Worm (Caenorhabditis elegans): ENCODE results near the gene C53A3.3.
A peak's percentile ranks its signal among the peaks of the same experiment; 100 is the strongest.

C53A3.3 gene

DNA sequence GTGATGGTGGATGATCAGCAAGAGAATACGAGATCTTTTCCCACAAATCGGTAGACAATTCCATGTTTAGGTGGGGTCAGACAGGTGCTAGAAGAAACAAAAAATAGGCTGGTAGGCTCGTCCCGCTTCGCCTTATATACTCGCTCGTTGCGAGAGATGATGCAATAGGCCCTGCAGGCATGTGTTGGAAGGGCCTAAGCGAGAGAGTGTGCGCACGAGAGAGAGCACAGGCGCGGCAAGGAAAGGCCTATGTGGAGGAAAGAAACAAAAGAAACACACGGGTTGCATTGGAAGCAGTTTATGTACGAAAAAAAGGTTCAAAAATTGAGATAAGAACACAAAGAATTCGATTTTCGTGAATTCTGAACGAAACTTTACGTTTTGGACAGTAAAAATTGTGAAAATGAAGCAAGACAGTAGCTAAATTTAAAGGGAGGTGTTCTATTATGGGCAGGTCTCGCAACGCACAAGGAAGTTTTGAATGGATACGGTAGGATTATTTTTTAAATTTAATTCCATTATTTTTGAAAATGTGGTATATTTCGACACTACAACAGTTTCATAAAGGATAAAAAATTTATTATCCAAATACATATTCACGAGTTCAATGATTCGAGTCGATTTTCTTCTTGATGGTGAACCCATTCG lies 24.5 kb downstream of the C53A3.3 start, which contains the start of gene F44E7.5 (continued):
- TF ChIP-seq lin-35 (GFP tag; optimal IDR thresholded peaks at IDR 0.05) = peak; percentile 0 to 41
- TF ChIP-seq sptf-1 (tag; optimal IDR thresholded peaks at IDR 0.05) = no peak
- no peak for TF ChIP-seq ceh-8 (GFP tag; optimal IDR thresholded peaks at IDR 0.05)
- TF ChIP-seq nhr-28 (tag; optimal IDR thresholded peaks at IDR 0.05) = no peak

DNA sequence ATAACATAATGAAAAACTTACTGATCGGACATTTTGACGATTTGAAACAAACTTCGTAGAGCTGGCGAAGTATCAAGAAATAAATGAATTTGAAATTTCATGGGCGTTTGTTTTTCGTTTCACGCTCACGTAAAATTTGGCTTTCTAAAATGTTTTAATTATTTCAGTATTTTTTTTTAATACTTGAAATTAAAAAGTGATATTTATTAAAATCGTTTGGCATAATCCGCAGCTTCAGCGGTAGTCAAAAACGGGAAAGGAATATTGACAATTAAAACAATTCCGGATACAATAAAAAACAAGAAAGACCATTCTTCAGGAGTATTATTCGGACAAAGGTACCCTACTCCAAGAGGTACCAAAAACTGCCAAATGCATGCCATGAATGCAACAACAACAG lies 26.4 kb downstream of the C53A3.3 start, which contains the start of gene fbxa-183:
fbxa-183 (minus strand) TSS at position 101 of the 400 bp plus-strand sequence.
- no peak for TF ChIP-seq ama-1 (optimal IDR thresholded peaks at IDR 0.05)
- no peak for TF ChIP-seq mef-2 (tag; optimal IDR thresholded peaks at IDR 0.05)
- no peak for TF ChIP-seq nhr-90 (tag; optimal IDR thresholded peaks at IDR 0.05; ENCODE audit: poor library complexity)

DNA sequence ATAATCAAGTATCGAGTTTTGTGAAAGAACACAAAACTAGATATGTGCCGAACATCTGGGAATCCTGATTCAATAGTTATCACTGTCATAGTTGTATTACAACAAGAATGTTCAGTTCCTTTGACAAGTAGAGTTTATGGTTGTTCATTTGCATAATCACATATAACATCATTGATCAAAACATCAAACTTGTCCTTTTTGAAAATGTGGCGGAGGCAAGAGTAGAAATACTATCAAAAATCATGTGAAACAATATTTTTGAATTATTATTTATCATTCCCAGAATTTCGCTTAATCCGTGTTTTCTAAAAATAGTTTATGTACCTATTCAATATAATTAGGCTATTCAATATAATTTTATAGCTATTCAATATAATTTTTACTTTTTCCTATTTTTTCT lies 29.1 kb downstream of the C53A3.3 start, which contains the start of gene F44E7.7:
F44E7.7 (minus strand) TSS at position 101 of the 400 bp plus-strand sequence.
- no peak for TF ChIP-seq skn-1 (tag; optimal IDR thresholded peaks at IDR 0.05)
- TF ChIP-seq nhr-237 (tag; optimal IDR thresholded peaks at IDR 0.05) = no peak
- no peak for TF ChIP-seq pag-3 (tag; optimal IDR thresholded peaks at IDR 0.05; ENCODE audit: borderline replicate concordance, insufficient read depth)
- no peak for TF ChIP-seq vab-15 (tag; optimal IDR thresholded peaks at IDR 0.05)
- TF ChIP-seq pax-3 (tag; optimal IDR thresholded peaks at IDR 0.05) = no peak
- no peak for TF ChIP-seq nhr-11 (tag; optimal IDR thresholded peaks at IDR 0.05)
- no peak for TF ChIP-seq nhr-12 (tag; optimal IDR thresholded peaks at IDR 0.05)

DNA sequence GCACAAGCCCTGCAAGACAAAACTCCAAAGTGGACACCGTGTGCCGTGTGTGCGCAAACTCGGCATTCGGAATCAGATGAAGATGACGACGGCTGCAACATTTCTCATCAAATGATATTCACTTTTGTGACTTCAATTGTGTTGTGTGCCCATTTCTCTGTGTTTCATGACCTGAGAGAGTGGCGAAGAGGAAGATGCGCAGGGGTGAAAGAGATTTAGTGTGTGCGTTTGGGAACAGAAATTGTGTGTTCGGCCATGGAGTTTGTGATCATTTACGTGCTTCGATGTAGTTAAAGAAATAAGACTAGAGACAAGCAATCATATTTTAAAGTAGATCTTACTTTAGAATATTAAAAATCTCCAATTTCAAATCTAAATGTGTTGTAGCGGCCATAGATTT lies 32.4 kb downstream of the C53A3.3 start:
- no peak for TF ChIP-seq zag-1 (tag; optimal IDR thresholded peaks at IDR 0.05)
- peak; percentile 62 for TF ChIP-seq lin-14 (GFP tag; optimal IDR thresholded peaks at IDR 0.05)
- no peak for TF ChIP-seq unc-86 (tag; optimal IDR thresholded peaks at IDR 0.05)
- TF ChIP-seq efl-3 (GFP tag; optimal IDR thresholded peaks at IDR 0.05) = no peak
- TF ChIP-seq ceh-88 (GFP tag; IDR thresholded peaks at IDR 0.05) = no peak
- no peak for TF ChIP-seq zip-4 (GFP tag; optimal IDR thresholded peaks at IDR 0.05)
- TF ChIP-seq nhr-47 (tag; optimal IDR thresholded peaks at IDR 0.05) = no peak
- no peak for TF ChIP-seq nhr-84 (tag; optimal IDR thresholded peaks at IDR 0.05)
- no peak for TF ChIP-seq ztf-4 (tag; optimal IDR thresholded peaks at IDR 0.05)
- no peak for TF ChIP-seq rnt-1 (tag; optimal IDR thresholded peaks at IDR 0.05)
- TF ChIP-seq mab-9 (GFP tag; IDR thresholded peaks at IDR 0.05) = no peak
- TF ChIP-seq snu-23 (GFP tag; optimal IDR thresholded peaks at IDR 0.05) = no peak
- TF ChIP-seq sox-4 (tag; optimal IDR thresholded peaks at IDR 0.05) = no peak
- no peak for TF ChIP-seq C34B4.2 (tag; optimal IDR thresholded peaks at IDR 0.05)
- TF ChIP-seq C04F5.9 (tag; optimal IDR thresholded peaks at IDR 0.05) = no peak
- peak; percentile 0 for TF ChIP-seq nhr-20 (tag; optimal IDR thresholded peaks at IDR 0.05)
- TF ChIP-seq efl-1 (optimal IDR thresholded peaks at IDR 0.05) = no peak
- no peak for TF ChIP-seq efl-1 (GFP tag; optimal IDR thresholded peaks at IDR 0.05 in 1 of 2)

DNA sequence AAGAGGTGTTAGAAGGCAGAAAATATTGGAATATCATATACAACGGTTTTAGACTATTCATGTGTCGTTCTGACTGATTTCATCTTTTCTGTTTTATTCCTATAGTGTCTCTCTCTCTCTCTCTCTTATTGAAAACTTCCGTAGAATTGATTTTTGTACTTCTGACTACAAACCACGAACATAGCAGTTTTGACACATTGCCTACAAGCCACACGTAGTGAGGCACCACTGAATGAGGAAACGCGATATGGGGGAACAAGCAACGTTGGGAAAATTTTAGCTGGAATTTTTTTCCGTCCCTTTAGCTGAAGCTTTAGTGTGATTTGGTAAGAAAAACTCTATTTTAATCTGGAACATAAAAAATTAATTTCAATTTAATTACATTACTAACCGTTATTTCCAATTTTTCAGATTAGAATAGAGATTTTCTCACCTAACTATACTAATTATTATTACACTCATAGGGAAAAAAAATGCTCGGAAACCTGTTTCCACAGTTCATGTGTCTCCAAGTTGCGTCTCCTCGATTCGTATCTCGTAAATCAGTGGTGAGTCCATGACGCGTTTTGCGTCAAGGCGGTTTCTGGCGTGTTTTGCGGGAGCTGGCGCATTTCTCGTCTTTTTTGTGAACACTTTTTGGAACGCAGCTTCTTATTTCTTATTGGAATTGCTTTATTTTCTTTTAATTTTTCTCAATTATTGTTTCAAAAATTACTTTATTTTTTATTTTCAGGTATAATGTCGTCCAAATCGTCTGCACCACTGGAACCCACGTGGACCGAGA lies 34.4 kb downstream of the C53A3.3 start, which contains the start of the genes nhr-142 and F44E7.9:
nhr-142 (minus strand) TSS at position 57 of the 784 bp plus-strand sequence.
F44E7.9 (plus strand) TSS at position 734 of the 784 bp plus-strand sequence.
- TF ChIP-seq alr-1 (tag; optimal IDR thresholded peaks at IDR 0.05; ENCODE audit: borderline replicate concordance) = no peak
- TF ChIP-seq fkh-8 (tag; optimal IDR thresholded peaks at IDR 0.05) = peak; percentile 87
- peak; percentile 92 for TF ChIP-seq nhr-47 (tag; optimal IDR thresholded peaks at IDR 0.05)
- no peak for TF ChIP-seq unc-98 (GFP tag; IDR thresholded peaks at IDR 0.05)
- peak; percentile 93 for TF ChIP-seq C16A3.4 (tag; optimal IDR thresholded peaks at IDR 0.05)
- peak; percentile 49 for TF ChIP-seq aha-1 (tag; optimal IDR thresholded peaks at IDR 0.05)
- TF ChIP-seq snpc-4 (tag; optimal IDR thresholded peaks at IDR 0.05) = peak; percentile 63
- peak; percentile 74 for TF ChIP-seq pax-3 (tag; optimal IDR thresholded peaks at IDR 0.05)
- TF ChIP-seq nhr-11 (tag; optimal IDR thresholded peaks at IDR 0.05) = peak; percentile 42
- TF ChIP-seq swsn-7 (tag; optimal IDR thresholded peaks at IDR 0.05) = peak; percentile 84
- peak; percentile 76 for TF ChIP-seq lin-15B (tag; optimal IDR thresholded peaks at IDR 0.05)
- no peak for TF ChIP-seq unc-62 (GFP tag; optimal IDR thresholded peaks at IDR 0.05)
- peak; percentile 96 for TF ChIP-seq rnt-1 (tag; optimal IDR thresholded peaks at IDR 0.05)
- TF ChIP-seq C04F5.9 (tag; optimal IDR thresholded peaks at IDR 0.05) = peak; percentile 57
- TF ChIP-seq C34B4.2 (tag; optimal IDR thresholded peaks at IDR 0.05) = no peak
- peak; percentile 50 for TF ChIP-seq unc-130 (tag; optimal IDR thresholded peaks at IDR 0.05)
- TF ChIP-seq hlh-17 (GFP tag; optimal IDR thresholded peaks at IDR 0.05; ENCODE audit: borderline replicate concordance) = no peak
- peak; percentile 55; the same call in 1 of the 2 replicates for TF ChIP-seq mab-9 (GFP tag; IDR thresholded peaks at IDR 0.05)
- TF ChIP-seq irx-1 (tag; optimal IDR thresholded peaks at IDR 0.05) = peak; percentile 83
- no peak for TF ChIP-seq nhr-12 (tag; optimal IDR thresholded peaks at IDR 0.05)
- TF ChIP-seq nhr-84 (tag; optimal IDR thresholded peaks at IDR 0.05) = no peak
